Fruit fly (Drosophila melanogaster) whole organism, larva: ENCODE data around the gene lectin-29Ca.

Experiments used
- noc ChIP-seq: fragments of 200-800 bp; sonication (Bioruptor generic); optimal IDR thresholded peaks from 3 replicates; lab custom pipeline; 2019; ENCODE audit warnings: missing biosample characterization, mild to moderate bottlenecking, missing genetic modification characterization, moderate library complexity

lectin-29Ca gene

DNA sequence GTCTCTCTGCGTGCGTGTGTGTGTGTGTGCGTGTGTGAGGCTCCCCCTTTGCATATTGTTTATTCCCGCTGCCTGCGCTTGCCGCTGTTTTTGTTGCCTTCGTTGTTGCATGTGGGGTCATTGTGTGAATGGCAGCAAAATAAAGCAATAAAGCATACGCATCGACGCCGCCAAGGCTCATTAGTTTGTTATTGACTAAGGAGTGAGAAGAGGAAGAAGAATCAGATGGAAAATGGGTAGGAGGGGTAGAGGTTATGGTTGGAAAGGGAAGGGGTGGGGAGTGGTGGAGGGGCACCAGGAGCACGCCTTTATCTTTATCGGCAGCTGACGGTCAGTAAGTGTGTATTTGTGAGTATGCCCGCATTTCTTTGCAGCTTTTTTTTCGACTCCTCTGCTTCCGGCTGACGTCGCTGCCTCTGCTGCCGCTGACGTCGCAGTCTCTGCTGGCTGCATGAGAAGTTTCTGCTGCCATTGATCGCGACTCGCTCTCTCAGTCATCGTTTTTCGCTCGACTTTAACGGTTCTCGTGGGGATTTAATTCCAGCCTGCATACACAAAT is 25.4 kb upstream of the lectin-29Ca start:
- TF ChIP-seq noc = no peak

DNA sequence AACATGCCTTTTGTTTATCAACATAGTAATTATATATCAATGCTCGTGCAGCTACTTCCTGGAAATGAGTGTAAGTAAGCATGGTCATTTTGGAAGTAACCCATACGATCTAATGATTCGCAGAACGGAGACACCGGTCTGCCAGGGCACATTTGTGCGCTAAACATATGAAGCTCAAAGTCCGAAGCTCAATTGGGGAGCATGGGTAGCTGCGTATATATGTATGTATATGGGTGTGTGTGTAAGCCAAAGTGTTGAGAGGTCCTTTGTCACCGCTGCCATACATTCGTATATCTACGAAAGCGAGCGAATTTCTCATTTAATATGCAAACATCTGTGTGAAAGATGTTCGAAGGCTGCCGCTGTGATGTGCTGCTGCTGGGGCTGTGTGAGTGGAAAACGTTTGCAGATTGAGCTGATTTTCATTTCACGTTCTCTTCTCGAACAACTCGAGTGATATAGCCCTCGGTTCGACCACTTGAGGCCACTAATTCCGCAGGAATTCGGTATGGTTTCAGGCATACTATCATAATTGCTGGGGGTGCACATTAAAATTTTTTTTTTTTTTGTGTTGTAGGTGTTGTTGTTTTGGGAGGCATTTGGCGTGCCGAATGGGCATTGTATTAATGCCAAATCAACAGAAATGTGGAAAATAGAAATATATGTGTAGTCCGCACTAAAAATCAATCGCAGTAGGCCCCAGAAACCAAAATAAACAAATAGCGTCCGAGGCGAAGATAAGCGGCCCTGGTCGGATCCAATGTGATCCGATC is 24.2 kb upstream of the lectin-29Ca start:
- no peak for TF ChIP-seq noc

DNA sequence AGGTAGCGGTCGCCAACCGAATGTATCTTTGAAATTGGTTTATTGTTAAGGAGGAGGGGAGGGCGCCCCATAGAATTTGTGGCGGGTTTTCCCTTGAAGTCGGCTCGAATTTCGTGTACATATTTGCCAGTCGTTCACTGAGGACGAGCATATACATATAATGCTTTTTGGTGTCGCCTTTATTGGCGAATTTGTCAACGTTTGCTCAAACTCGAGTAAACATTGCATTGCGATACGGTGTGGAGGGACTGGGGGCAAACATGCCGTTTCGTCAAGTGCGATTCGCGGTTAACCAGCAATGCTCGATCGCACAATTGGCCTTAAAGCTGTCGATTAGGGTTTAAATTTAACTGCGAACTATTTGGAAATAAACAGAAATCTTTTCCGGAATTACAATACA is 23.5 kb upstream of the lectin-29Ca start:
- TF ChIP-seq noc = no peak

DNA sequence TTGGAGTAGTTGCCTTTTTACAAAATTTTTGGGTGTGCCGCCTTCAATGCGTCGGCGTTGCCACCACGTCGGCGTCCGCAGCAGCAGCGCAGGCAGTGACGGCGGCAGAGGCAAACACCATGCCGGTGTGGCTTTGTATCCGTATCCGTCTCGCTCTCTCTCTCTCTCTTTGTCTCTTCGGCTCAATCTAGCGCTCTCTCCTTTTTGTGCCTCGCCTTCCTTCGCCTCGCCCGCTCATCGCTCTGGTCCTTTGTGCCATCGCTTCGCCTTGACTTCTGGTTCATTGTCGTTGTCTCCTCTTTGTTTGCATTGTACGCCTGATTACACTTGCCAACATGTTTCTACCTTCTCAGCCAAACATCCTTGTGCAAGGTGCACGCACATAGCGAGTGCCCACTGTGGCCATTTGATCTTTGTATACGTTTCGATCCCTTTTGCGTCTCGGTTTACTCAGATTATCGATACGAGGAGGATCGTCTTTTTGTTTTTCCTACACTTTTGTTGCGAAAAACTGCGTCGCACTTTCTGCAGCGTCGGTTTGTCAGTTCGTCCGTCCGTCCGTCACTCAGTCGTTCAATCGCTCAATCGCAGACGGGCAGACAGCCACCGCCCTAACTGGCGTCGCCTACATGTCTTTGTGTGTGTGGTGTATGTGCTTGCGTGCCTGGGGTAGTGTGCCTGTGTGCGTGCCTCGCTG is 22.4 kb upstream of the lectin-29Ca start:
- peak; percentile 21 for TF ChIP-seq noc

dm6 chr2L:8414887-8415883 is 21.1 kb upstream of the lectin-29Ca start, which contains the start of the genes CG13398 and Akap200:
CG13398 (minus strand) TSS chr2L:8415256.
Akap200 (plus strand) TSS chr2L:8415690.
- TF ChIP-seq noc = no peak

DNA sequence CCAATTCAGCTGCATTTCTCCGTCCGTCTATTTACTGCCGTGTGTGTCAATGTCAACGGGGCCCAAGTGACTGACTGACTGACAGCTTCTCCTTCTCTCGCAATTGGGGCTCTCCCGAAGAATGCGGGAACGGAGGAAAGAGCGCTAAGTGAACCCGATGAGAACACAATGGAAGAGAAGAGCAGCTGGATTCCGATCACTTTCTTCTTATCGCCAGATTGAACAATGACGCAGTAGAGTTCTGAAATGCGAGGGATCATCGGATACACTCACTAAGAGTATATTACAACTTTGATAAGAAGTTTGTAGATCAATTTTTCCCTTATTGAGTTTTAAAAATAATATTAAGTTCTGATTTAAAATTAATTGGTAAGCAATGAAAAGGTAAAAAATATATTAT is 17.4 kb upstream of the lectin-29Ca start, which contains the start of gene Naglu:
Gene Naglu (minus strand): TSS at position 339 of the 400 bp plus-strand sequence.
- no peak for TF ChIP-seq noc

dm6 chr2L:8403286-8404270 is 9.5 kb upstream of the lectin-29Ca start, which contains the start of gene emb:
emb (plus strand) TSS chr2L:8403573.
- peak; percentile 44 for TF ChIP-seq noc

DNA sequence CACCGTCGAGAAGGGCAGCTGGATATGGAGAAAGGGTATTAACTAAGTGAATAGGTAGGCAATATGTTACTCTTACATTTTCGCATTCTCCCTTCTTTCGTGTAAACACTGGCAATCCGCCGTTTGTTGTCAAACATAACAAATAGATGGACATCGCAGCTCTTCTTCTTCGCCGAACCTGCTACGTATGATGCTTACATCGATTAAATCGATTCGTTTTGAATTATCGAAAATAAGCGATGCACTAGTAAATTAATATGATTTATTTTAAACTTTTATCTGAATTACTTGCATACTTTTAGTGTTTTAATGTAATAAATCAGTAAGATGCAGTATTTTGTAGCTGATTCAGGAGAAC is 8.8 kb upstream of the lectin-29Ca start, which contains the start of gene fy:
Gene fy (minus strand): TSS at position 353 of the 358 bp plus-strand sequence.
- TF ChIP-seq noc = no peak

DNA sequence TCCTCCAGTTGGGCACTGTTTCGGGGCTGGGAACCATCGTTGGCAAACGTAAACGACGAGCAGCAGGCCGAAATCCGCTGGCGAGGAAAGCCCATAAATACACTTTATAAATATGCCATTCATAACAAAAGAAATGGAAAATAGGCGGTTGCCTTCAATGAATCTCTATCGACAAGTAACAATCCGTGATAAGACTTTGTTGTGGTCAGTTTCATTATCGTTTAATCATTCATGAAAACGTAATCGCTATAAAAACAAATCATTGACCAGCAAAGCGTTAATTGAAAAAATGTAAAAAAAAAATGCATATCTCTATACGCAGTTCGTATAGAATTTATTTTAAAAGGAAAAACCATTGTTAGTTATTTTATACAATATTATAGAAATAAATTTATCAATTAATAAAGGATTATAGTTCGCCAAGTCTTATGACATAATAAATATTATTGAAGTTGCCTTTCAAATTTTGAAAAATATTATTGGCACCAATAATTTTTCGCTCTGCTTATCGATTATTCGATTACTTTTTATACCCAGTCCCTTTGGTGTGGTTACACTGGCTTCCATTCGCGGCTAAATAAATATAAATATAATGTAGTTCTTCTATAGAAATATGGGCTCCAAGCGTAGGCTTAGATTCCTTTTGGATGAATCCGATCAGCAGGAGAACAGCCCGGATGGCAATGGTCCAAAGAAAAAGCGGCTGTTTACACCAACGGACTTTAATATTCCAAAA is 6.0 kb upstream of the lectin-29Ca start, which contains the start of gene CG31898:
Gene CG31898 (plus strand): TSS at position 559 of the 736 bp plus-strand sequence.
- no peak for TF ChIP-seq noc

- TF ChIP-seq noc = no peak
Observed at dm6 chr2L:8398721-8399120, 4.6 kb upstream of the lectin-29Ca start, which contains the start of gene CG13386. CG13386 (plus strand) TSS chr2L:8399021.

- TF ChIP-seq noc = no peak
Observed at dm6 chr2L:8395996-8396699, 2.1 kb upstream of the lectin-29Ca start, which contains the start of the genes Peritrophin-15a and CG13385. Peritrophin-15a (minus strand) TSS chr2L:8396096. CG13385 (plus strand) TSS chr2L:8396649.

DNA sequence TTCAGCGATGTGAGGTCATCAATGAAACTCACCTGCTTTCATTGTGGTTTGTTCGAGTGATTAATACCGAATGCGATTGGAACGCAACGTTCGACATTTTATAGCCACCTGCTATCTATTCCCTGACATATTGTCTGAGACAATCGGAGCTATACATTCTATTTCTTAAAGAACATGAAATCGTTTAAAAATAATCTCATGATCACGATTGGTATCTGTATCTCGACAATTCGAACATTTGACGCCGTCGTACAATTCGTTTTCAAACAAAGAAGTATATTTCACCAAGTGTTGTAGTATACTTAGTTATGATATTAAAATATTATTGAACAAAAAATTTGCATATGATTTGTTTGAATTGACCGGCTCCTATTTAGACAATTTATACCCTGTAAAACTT is 760 bp upstream of the lectin-29Ca start, which contains the start of gene Peritrophin-15b:
Gene Peritrophin-15b (minus strand): TSS at position 101 of the 400 bp plus-strand sequence.
- TF ChIP-seq noc = no peak

DNA sequence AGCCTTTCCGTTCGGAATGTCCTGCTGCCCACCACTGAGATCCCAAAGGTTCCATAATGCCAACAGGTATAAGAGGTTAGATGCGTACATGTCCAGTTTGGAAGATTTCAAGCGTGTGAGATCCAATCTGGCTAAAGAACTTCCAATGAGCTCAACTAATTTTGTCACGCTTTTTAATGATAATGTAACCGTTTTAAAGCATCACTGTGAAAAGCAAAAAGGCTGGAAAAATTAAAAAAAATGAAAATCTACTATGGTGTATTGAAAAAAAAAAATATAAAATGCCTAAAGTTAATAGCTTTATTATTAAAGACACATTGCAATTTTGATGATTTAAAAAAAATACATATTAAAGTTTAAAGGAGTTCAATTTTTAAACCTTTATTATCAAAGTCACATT is 958 bp downstream of the lectin-29Ca start, which contains the start of gene Acp29AB:
Gene Acp29AB (minus strand): TSS at position 101 of the 400 bp plus-strand sequence.
- TF ChIP-seq noc = no peak
